Worm (Caenorhabditis elegans) whole organism, mixed stage, embryonic: ENCODE measurements around the gene abhd-12.

Source experiments
- bed-3 ChIP-seq: fragments of 200-800 bp; sonication (Bioruptor generic); optimal IDR thresholded peaks from 3 replicates; lab custom pipeline; 2018; ENCODE audit warnings: mild to moderate bottlenecking, missing genetic modification characterization, moderate library complexity, missing compliant biosample characterization
- blmp-1 ChIP-seq: fragments of 150-350 bp; optimal IDR thresholded peaks from 2 replicates; lab custom pipeline; 2014; ENCODE audit warnings: missing biosample characterization, missing genetic modification characterization
- ceh-39 ChIP-seq: fragments of 150-350 bp; optimal IDR thresholded peaks from 2 replicates; lab custom pipeline; 2014; ENCODE audit warnings: missing biosample characterization, missing genetic modification characterization
- ceh-43 ChIP-seq: fragments of 200-800 bp; sonication (Bioruptor generic); optimal IDR thresholded peaks from 2 replicates; lab custom pipeline; 2018; ENCODE audit warnings: mild to moderate bottlenecking, missing genetic modification characterization, moderate library complexity, missing compliant biosample characterization
- ceh-83 ChIP-seq: fragments of 200-800 bp; sonication (Bioruptor generic); optimal IDR thresholded peaks from 2 replicates; lab custom pipeline; 2018; ENCODE audit warnings: mild to moderate bottlenecking, missing genetic modification characterization, missing compliant biosample characterization
- ces-1 ChIP-seq: fragments of 150-350 bp; optimal IDR thresholded peaks from 2 replicates; lab custom pipeline; 2014; ENCODE audit warnings: missing biosample characterization, missing genetic modification reagents, missing genetic modification characterization
- cnd-1 ChIP-seq: fragments of 200-800 bp; sonication (Bioruptor generic); optimal IDR thresholded peaks from 2 replicates; lab custom pipeline; 2018; ENCODE audit warnings: mild to moderate bottlenecking, missing genetic modification characterization, missing compliant biosample characterization
- drap-1 ChIP-seq: fragments of 200-800 bp; sonication (Bioruptor generic); optimal IDR thresholded peaks from 3 replicates; lab custom pipeline; 2018; ENCODE audit warnings: mild to moderate bottlenecking, missing genetic modification characterization, missing compliant biosample characterization
- elt-3 ChIP-seq: fragments of 150-350 bp; optimal IDR thresholded peaks from 2 replicates; lab custom pipeline; 2014; ENCODE audit warnings: missing biosample characterization, missing genetic modification characterization
- flh-1 ChIP-seq: fragments of 200-800 bp; sonication (Bioruptor generic); optimal IDR thresholded peaks from 2 replicates; lab custom pipeline; 2018; ENCODE audit warnings: mild to moderate bottlenecking, missing genetic modification characterization, moderate library complexity, missing compliant biosample characterization
- ham-2 ChIP-seq: fragments of 200-800 bp; sonication (Bioruptor generic); optimal IDR thresholded peaks from 2 replicates; lab custom pipeline; 2018; ENCODE audit warnings: mild to moderate bottlenecking, missing genetic modification characterization, missing compliant biosample characterization
- hlh-1 ChIP-seq: fragments of 150-350 bp; optimal IDR thresholded peaks from 2 replicates; lab custom pipeline; 2014; ENCODE audit warnings: missing biosample characterization, missing genetic modification reagents, missing genetic modification characterization
- lin-13 ChIP-seq: fragments of 150-350 bp; optimal IDR thresholded peaks from 2 replicates; lab custom pipeline; 2014; ENCODE audit warnings: missing biosample characterization, missing genetic modification characterization
- lin-32 ChIP-seq: fragments of 200-800 bp; sonication (Bioruptor generic); optimal IDR thresholded peaks from 2 replicates; lab custom pipeline; 2018; ENCODE audit warnings: mild to moderate bottlenecking, missing genetic modification characterization, missing compliant biosample characterization
- lsy-2 ChIP-seq: fragments of 150-350 bp; optimal IDR thresholded peaks from 2 replicates; lab custom pipeline; 2014; ENCODE audit warnings: missing biosample characterization, missing genetic modification characterization
- mab-5 ChIP-seq: fragments of 150-350 bp; optimal IDR thresholded peaks from 2 replicates; lab custom pipeline; 2014; ENCODE audit warnings: missing biosample characterization, missing genetic modification characterization
- mep-1 ChIP-seq: fragments of 150-350 bp; optimal IDR thresholded peaks from 2 replicates; lab custom pipeline; 2017; ENCODE audit warnings: missing biosample characterization, missing genetic modification reagents, missing genetic modification characterization, inconsistent platforms
- mls-2 ChIP-seq: sonication (generic microtip); optimal IDR thresholded peaks from 2 replicates; lab custom pipeline; 2016; ENCODE audit warnings: mild to moderate bottlenecking, missing genetic modification characterization, moderate library complexity, missing compliant biosample characterization
- nhr-237 ChIP-seq: fragments of 150-350 bp; optimal IDR thresholded peaks from 2 replicates; lab custom pipeline; 2014; ENCODE audit warnings: missing biosample characterization, missing genetic modification characterization
- nhr-28 ChIP-seq: fragments of 150-350 bp; optimal IDR thresholded peaks from 2 replicates; lab custom pipeline; 2014; ENCODE audit warnings: missing biosample characterization, missing genetic modification characterization
- nhr-76 ChIP-seq: sonication (generic microtip); optimal IDR thresholded peaks from 2 replicates; lab custom pipeline; 2017; ENCODE audit warnings: missing biosample characterization, missing genetic modification characterization
- pha-4 ChIP-seq: fragments of 150-350 bp; optimal IDR thresholded peaks from 2 replicates; lab custom pipeline; 2018; ENCODE audit warnings: missing biosample characterization, missing genetic modification reagents, missing genetic modification characterization
- sem-2 ChIP-seq: fragments of 200-800 bp; sonication (Bioruptor generic); optimal IDR thresholded peaks from 2 replicates; lab custom pipeline; 2018; ENCODE audit warnings: mild to moderate bottlenecking, missing genetic modification characterization, missing compliant biosample characterization
- snpc-4 ChIP-seq: fragments of 150-350 bp; optimal IDR thresholded peaks from 2 replicates; lab custom pipeline; 2014; ENCODE audit warnings: missing biosample characterization, missing genetic modification characterization
- sptf-1 ChIP-seq: sonication (generic microtip); optimal IDR thresholded peaks from 2 replicates; lab custom pipeline; 2017; ENCODE audit warnings: mild to moderate bottlenecking, missing genetic modification characterization, moderate library complexity, missing compliant biosample characterization
- tbx-8 ChIP-seq: fragments of 200-800 bp; sonication (Bioruptor generic); optimal IDR thresholded peaks from 2 replicates; lab custom pipeline; 2018; ENCODE audit warnings: mild to moderate bottlenecking, missing genetic modification characterization, moderate library complexity, missing compliant biosample characterization
- unc-120 ChIP-seq: sonication (generic microtip); optimal IDR thresholded peaks from 2 replicates; lab custom pipeline; 2017; ENCODE audit warnings: missing genetic modification characterization, missing compliant biosample characterization; ENCODE audit not compliant: poor library complexity, severe bottlenecking
- unc-39 ChIP-seq: fragments of 150-350 bp; optimal IDR thresholded peaks from 2 replicates; lab custom pipeline; 2014; ENCODE audit warnings: missing biosample characterization, missing genetic modification characterization
- unc-62 ChIP-seq: fragments of 150-350 bp; optimal IDR thresholded peaks from 2 replicates; lab custom pipeline; 2014; ENCODE audit warnings: missing biosample characterization, missing genetic modification reagents, missing genetic modification characterization
- zip-8 ChIP-seq: fragments of 150-350 bp; optimal IDR thresholded peaks from 2 replicates; lab custom pipeline; 2014; ENCODE audit warnings: missing biosample characterization, missing genetic modification characterization
- ztf-11 ChIP-seq: fragments of 150-350 bp; optimal IDR thresholded peaks from 2 replicates; lab custom pipeline; 2014; ENCODE audit warnings: missing biosample characterization, missing genetic modification characterization

abhd-12 gene

ce11 chrV:7964429-7964828 is 19.2 kb upstream of the abhd-12 start:
- TF ChIP-seq bed-3 (no peak), tbx-8 (no peak), cnd-1 (no peak), ceh-39 (tag; lab: Kevin White, UChicago) (no peak), flh-1 (GFP tag; lab: Kevin White, UChicago) (no peak), zip-8 (tag; lab: Kevin White, UChicago) (no peak), unc-62 (GFP tag; lab: Kevin White, UChicago) (no peak), lsy-2 (no peak), nhr-76 (tag; lab: Kevin White, UChicago) (no peak), blmp-1 (tag; lab: Kevin White, UChicago) (no peak), mls-2 (tag; lab: Kevin White, UChicago) (no peak), ham-2 (GFP tag; lab: Kevin White, UChicago) (no peak), nhr-28 (tag; lab: Kevin White, UChicago) (no peak), drap-1 (no peak)

DNA sequence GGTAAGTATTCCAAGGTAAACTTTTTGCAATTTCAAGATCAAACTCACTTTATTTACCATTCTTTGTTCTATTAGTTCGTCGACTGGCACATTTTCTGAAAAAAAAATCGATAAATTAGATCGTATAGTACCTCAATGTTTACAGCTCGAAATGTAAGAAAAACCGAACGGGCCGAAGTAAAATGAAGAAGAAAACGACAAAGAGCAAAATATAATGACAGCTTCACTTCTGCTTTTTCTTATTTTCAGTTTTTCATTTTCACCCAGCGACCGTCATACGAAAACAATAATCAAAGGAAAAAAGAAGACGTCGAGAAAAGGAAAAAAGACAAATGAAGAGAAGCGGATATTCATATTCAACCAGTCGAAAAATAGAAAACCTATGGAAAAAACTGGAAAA is 14.6 kb upstream of the abhd-12 start, which contains the start of gene che-7:
TSS of gene che-7 (minus strand) at position 101 of the 400 bp plus-strand sequence.
- TF ChIP-seq mls-2 (tag; lab: Kevin White, UChicago) (no peak), sptf-1 (tag; lab: Kevin White, UChicago) (no peak), nhr-76 (tag; lab: Kevin White, UChicago) (no peak), pha-4 (no peak), ham-2 (GFP tag; lab: Kevin White, UChicago) (no peak), drap-1 (no peak), ceh-43 (GFP tag; lab: Kevin White, UChicago) (no peak), elt-3 (no peak), unc-62 (GFP tag; lab: Kevin White, UChicago) (no peak), unc-120 (no peak), unc-39 (no peak), hlh-1 (no peak), ceh-39 (tag; lab: Kevin White, UChicago) (no peak), lin-13 (tag; lab: Kevin White, UChicago) (no peak), sem-2 (GFP tag; lab: Kevin White, UChicago) (no peak)
- TF ChIP-seq, all 35 proteins: peak for 0

DNA sequence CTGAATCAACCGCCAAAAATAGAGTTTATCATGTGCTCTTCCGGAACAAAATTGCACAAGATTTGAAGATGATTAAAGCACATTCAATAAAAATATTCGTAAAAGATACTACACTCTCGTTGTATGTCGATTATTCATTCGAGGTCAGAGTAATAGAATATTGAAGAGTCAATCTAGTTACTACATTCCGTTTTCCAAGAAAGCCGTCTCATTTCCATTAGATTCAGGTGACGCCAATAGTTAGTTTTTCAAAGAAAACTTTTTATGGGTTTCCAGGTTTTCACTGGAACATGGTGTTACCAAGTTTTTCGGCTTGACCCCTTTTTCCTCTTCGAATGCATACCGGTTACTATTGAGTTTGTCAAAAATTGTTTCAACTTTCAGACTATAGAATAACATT is 13.2 kb upstream of the abhd-12 start:
- TF ChIP-seq drap-1 = no peak
- no peak for TF ChIP-seq nhr-28 (tag; lab: Kevin White, UChicago)
- TF ChIP-seq mls-2 (tag; lab: Kevin White, UChicago) = no peak
- TF ChIP-seq mab-5 (tag; lab: Kevin White, UChicago) = no peak
- no peak for TF ChIP-seq ces-1 (GFP tag; lab: Kevin White, UChicago)
- no peak for TF ChIP-seq nhr-76 (tag; lab: Kevin White, UChicago)
- TF ChIP-seq ham-2 (GFP tag; lab: Kevin White, UChicago) = no peak
- TF ChIP-seq sem-2 (GFP tag; lab: Kevin White, UChicago) = no peak
- no peak for TF ChIP-seq nhr-237 (tag; lab: Kevin White, UChicago)
- no peak for TF ChIP-seq zip-8 (tag; lab: Kevin White, UChicago)
- no peak for TF ChIP-seq snpc-4 (tag; lab: Kevin White, UChicago)
- no peak for TF ChIP-seq ceh-83 (GFP tag; lab: Kevin White, UChicago)
- no peak for TF ChIP-seq elt-3
- no peak for TF ChIP-seq lin-32 (GFP tag; lab: Kevin White, UChicago)
- TF ChIP-seq mep-1 (tag; lab: Kevin White, UChicago) = no peak
- TF ChIP-seq sptf-1 (tag; lab: Kevin White, UChicago) = no peak
- TF ChIP-seq ztf-11 (tag; lab: Kevin White, UChicago) = no peak
- TF ChIP-seq, all 35 proteins: peak for 0

DNA sequence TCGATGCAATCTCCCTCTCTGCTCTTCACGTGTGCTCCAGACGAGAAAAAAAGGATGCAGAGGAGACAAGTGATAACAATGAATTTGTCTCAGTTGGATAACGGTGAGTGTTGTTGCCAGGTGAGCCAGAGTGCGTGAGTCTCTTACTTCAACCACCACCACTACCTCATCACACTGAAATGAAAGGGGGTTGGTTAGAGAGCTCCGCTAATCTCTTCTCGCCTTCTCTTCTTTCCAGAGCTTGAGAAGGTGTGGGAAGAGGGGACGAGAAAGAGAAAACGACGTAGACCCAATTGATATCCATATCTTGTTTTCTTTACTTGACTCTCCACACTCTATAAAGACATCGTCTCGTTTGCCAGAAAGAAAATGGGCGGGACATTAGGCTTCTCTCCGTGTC is 12.3 kb upstream of the abhd-12 start:
- TF ChIP-seq pha-4 (no peak), ham-2 (GFP tag; lab: Kevin White, UChicago) (no peak), lin-13 (tag; lab: Kevin White, UChicago) (no peak), cnd-1 (no peak), nhr-28 (tag; lab: Kevin White, UChicago) (no peak), mab-5 (tag; lab: Kevin White, UChicago) (no peak), blmp-1 (tag; lab: Kevin White, UChicago) (no peak), hlh-1 (no peak), lsy-2 (no peak), bed-3 (no peak), unc-120 (no peak), nhr-237 (tag; lab: Kevin White, UChicago) (no peak), nhr-76 (tag; lab: Kevin White, UChicago) (no peak)
- TF ChIP-seq, all 35 proteins: peak for 0
